Fruit fly (Drosophila melanogaster): ENCODE data around the gene CG13999.

The CG13999 gene

DNA sequence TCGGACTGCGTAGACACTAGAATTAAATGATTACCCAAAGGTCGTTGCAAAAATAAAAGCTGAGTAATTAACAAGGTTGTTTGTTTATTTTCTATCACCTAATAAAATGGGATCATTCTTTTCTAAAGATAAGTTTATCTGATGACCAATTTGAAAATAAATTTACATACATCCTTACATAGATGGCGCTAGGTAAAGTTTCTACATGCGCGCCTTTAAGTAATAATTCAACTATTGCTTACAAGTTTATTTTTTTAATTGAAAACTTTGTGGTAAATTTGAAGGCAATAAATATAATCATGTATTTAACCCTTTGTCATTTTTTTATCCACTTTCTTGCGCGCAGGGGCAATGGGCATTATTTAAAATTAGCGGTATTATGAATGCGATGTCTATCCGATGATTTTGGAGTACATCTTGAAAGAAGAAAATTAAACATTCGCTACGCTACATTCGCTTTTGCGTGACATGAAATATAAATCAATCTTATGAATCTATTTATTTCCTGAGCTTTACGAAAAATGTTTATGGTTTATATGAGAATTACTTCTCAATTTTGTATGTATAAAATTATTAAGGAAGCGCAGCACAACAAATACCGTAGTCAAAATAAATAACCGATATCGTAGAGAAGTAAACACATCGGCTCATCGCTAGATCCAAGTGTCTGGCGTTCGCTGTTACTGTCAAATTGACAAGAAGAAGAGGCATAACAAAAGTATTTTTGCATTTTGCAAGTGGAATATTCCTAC lies 7.3 kb downstream of the CG13999 start, which contains the start of gene CG9044 (continued):
- TF ChIP-seq Bdp1 (GFP tag; optimal IDR thresholded peaks at IDR 0.05) = peak; percentile 21
- peak; percentile 93 for TF ChIP-seq vnd (GFP tag; IDR thresholded peaks at IDR 0.05; ENCODE audit: partially characterized antibody)
- TF ChIP-seq CG7556 (GFP tag; optimal IDR thresholded peaks at IDR 0.05) = no peak
- TF ChIP-seq Awh (GFP tag; IDR thresholded peaks at IDR 0.05) = no peak
- TF ChIP-seq Scr (GFP tag; IDR thresholded peaks at IDR 0.05; ENCODE audit: partially characterized antibody) = peak; percentile 96
- peak; percentile 30 for TF ChIP-seq ems (GFP tag; optimal IDR thresholded peaks at IDR 0.05)
- peak; percentile 13 for TF ChIP-seq dm (GFP tag; optimal IDR thresholded peaks at IDR 0.05)
- TF ChIP-seq Elba2 (GFP tag; optimal IDR thresholded peaks at IDR 0.05) = peak; percentile 46
- TF ChIP-seq HmgD (GFP tag; optimal IDR thresholded peaks at IDR 0.05) = peak; percentile 31
- peak; percentile 89 for TF ChIP-seq mld (GFP tag; IDR thresholded peaks at IDR 0.05; ENCODE audit: partially characterized antibody)
- peak; percentile 60 for TF ChIP-seq CG8290 (GFP tag; optimal IDR thresholded peaks at IDR 0.05)
- TF ChIP-seq CG8290 (tag; optimal IDR thresholded peaks at IDR 0.05) = no peak
- no peak for TF ChIP-seq unpg (GFP tag; optimal IDR thresholded peaks at IDR 0.05)
- no peak for TF ChIP-seq Atf6 (GFP tag; IDR thresholded peaks at IDR 0.05)
- TF ChIP-seq slbo (GFP tag; IDR thresholded peaks at IDR 0.05) = peak; percentile 77
- no peak for TF ChIP-seq CG12744 (GFP tag; optimal IDR thresholded peaks at IDR 0.05)
- TF ChIP-seq trem (tag; optimal IDR thresholded peaks at IDR 0.05) = peak; percentile 17
- TF ChIP-seq CG9727 (GFP tag; optimal IDR thresholded peaks at IDR 0.05) = peak; percentile 60
- TF ChIP-seq CG10366 (GFP tag; IDR thresholded peaks at IDR 0.05) = 0 out of 2 replicates have a peak, but pooled peaks have one; percentile 40
- peak; percentile 19 for TF ChIP-seq gfzf (GFP tag; optimal IDR thresholded peaks at IDR 0.05)
- TF ChIP-seq run (tag; optimal IDR thresholded peaks at IDR 0.05) = no peak
- peak; percentile 83 for TF ChIP-seq CG34224 (GFP tag; IDR thresholded peaks at IDR 0.05; ENCODE audit: partially characterized antibody)
- no peak for TF ChIP-seq oc (tag; optimal IDR thresholded peaks at IDR 0.05)
- peak; percentile 57 for TF ChIP-seq Bteb2 (GFP tag; optimal IDR thresholded peaks at IDR 0.05)
- no peak for TF ChIP-seq CG7987 (GFP tag; optimal IDR thresholded peaks at IDR 0.05)
- peak; percentile 89 for TF ChIP-seq amos (GFP tag; IDR thresholded peaks at IDR 0.05; ENCODE audit: partially characterized antibody)
- TF ChIP-seq pb (GFP tag; optimal IDR thresholded peaks at IDR 0.05) = no peak
- no peak for TF ChIP-seq usp (GFP tag; optimal IDR thresholded peaks at IDR 0.05)
- TF ChIP-seq Deaf1 (tag; optimal IDR thresholded peaks at IDR 0.05) = no peak
- peak; percentile 1 to 46 for TF ChIP-seq chif (GFP tag; optimal IDR thresholded peaks at IDR 0.05)
- TF ChIP-seq gce (GFP tag; IDR thresholded peaks at IDR 0.05) = no peak
- peak; percentile 11 for TF ChIP-seq CG13123 (GFP tag; optimal IDR thresholded peaks at IDR 0.05)
- peak; percentile 89 for TF ChIP-seq HLH4C (GFP tag; IDR thresholded peaks at IDR 0.05; ENCODE audit: partially characterized antibody)
- TF ChIP-seq CG3847 (GFP tag; IDR thresholded peaks at IDR 0.05) = peak; percentile 64; the same call in 1 of the 2 replicates
- TF ChIP-seq nmo (GFP tag; optimal IDR thresholded peaks at IDR 0.05) = peak; percentile 82
- peak; percentile 51 for TF ChIP-seq CG10654 (GFP tag; optimal IDR thresholded peaks at IDR 0.05)
- no peak for TF ChIP-seq Hr39 (optimal IDR thresholded peaks at IDR 0.05)
- TF ChIP-seq CG13775 (GFP tag; optimal IDR thresholded peaks at IDR 0.05) = peak; percentile 69
- peak; percentile 63 for TF ChIP-seq Sin3A (optimal IDR thresholded peaks at IDR 0.05)
- no peak for TF ChIP-seq eve (GFP tag; optimal IDR thresholded peaks at IDR 0.05)
- peak; percentile 33 for TF ChIP-seq Hmr (GFP tag; optimal IDR thresholded peaks at IDR 0.05)
- no peak for TF ChIP-seq CG12236 (GFP tag; optimal IDR thresholded peaks at IDR 0.05)
- no peak for TF ChIP-seq ac (GFP tag; optimal IDR thresholded peaks at IDR 0.05)
- TF ChIP-seq Dfd (GFP tag; optimal IDR thresholded peaks at IDR 0.05) = no peak
- TF ChIP-seq eyg (GFP tag; optimal IDR thresholded peaks at IDR 0.05) = peak; percentile 26
- peak; percentile 81 for TF ChIP-seq NFAT (GFP tag; IDR thresholded peaks at IDR 0.05)
- TF ChIP-seq Dip3 (GFP tag; optimal IDR thresholded peaks at IDR 0.05) = peak; percentile 66
- peak; percentile 63 for TF ChIP-seq ewg (GFP tag; optimal IDR thresholded peaks at IDR 0.05)
- peak; percentile 63; the same call in 1 of the 3 replicates for TF ChIP-seq Dbx (GFP tag; IDR thresholded peaks at IDR 0.05)
- no peak for TF ChIP-seq tup (GFP tag; optimal IDR thresholded peaks at IDR 0.05)
- no peak; the same call in 2 of the 3 replicates for TF ChIP-seq dysf (GFP tag; IDR thresholded peaks at IDR 0.05)
